Worm (Caenorhabditis elegans): ENCODE measurements around the gene ZK328.6.

ZK328.6 gene

DNA sequence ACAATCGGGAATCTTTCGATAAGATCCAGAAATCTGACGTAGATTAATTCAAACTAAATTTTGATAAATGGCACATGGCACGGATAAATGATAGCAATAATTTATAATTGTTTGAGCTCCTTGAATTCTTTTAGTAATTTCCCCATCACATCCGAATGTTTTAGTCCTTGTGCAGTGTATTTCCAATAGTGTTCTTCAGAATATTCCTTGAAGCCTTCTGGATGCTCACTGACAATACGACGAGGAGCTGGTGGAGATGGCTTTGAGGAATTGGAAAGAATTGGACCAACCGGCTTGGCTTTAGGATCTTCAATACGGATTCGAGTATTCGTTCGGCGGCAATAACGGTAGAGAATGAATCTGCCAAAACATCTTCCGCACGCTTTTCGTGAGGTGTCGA is 23.9 kb downstream of the ZK328.6 start:
- TF ChIP-seq efl-1 (optimal IDR thresholded peaks at IDR 0.05) (no peak), efl-1 (GFP tag; optimal IDR thresholded peaks at IDR 0.05 in 1 of 2) (peak in 1 of 2 experiments; percentile 90), dsc-1 (tag; optimal IDR thresholded peaks at IDR 0.05) (peak; percentile 12), nhr-85 (tag) (no peak)

DNA sequence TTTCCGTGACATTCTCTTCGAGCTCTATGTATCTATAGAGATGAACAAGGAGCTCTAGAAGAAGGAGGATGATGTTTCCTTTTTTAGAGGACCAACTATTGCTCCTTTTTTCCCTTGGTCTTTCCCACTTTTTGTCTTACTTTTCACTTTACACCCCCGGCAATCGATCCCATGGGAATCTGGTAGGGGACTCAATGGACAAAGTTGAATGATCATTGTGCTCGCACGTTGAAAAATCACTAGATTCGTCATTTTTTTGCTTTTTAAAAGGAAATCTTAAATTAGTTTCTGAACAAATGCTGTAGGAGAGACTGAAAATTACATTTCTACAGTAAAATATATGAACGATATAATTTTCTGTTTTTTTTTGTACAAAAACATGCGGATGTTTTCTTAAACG is 28.4 kb downstream of the ZK328.6 start:
- TF ChIP-seq unc-30 (tag; optimal IDR thresholded peaks at IDR 0.05) (no peak), ets-5 (GFP tag; IDR thresholded peaks at IDR 0.05) (no peak), efl-1 (optimal IDR thresholded peaks at IDR 0.05) (no peak), efl-1 (GFP tag; optimal IDR thresholded peaks at IDR 0.05 in 1 of 2) (peak in 1 of 2 experiments; percentile 51)

ce11 chrIII:5999629-6000028 is 30.8 kb downstream of the ZK328.6 start:
- no peak for TF ChIP-seq fos-1 (tag; optimal IDR thresholded peaks at IDR 0.05)
- no peak for TF ChIP-seq zip-4 (GFP tag; optimal IDR thresholded peaks at IDR 0.05)
- no peak for TF ChIP-seq C04F5.9 (tag; optimal IDR thresholded peaks at IDR 0.05)
- TF ChIP-seq pag-3 (tag; optimal IDR thresholded peaks at IDR 0.05; ENCODE audit: borderline replicate concordance, insufficient read depth) = no peak
- TF ChIP-seq F16B12.6 (tag; optimal IDR thresholded peaks at IDR 0.05) = no peak
- no peak for TF ChIP-seq mdl-1 (tag; optimal IDR thresholded peaks at IDR 0.05)
- no peak for TF ChIP-seq ceh-63 (GFP tag; optimal IDR thresholded peaks at IDR 0.05)
- no peak for TF ChIP-seq blmp-1 (tag; optimal IDR thresholded peaks at IDR 0.05)
- no peak for TF ChIP-seq unc-30 (tag; optimal IDR thresholded peaks at IDR 0.05)
- no peak for TF ChIP-seq unc-62 (GFP tag; optimal IDR thresholded peaks at IDR 0.05)
- no peak for TF ChIP-seq skn-1 (tag; optimal IDR thresholded peaks at IDR 0.05)
- TF ChIP-seq grh-1 (GFP tag; IDR thresholded peaks at IDR 0.05) = no peak
- TF ChIP-seq efl-3 (GFP tag; optimal IDR thresholded peaks at IDR 0.05) = no peak
- no peak for TF ChIP-seq sup-37 (GFP tag; optimal IDR thresholded peaks at IDR 0.05)
- TF ChIP-seq nhr-19 (GFP tag; conservative IDR thresholded peaks at IDR 0.05) = 0 out of 2 replicates have a peak, but pooled peaks have one; percentile 2
- TF ChIP-seq fkh-4 (tag; optimal IDR thresholded peaks at IDR 0.05; ENCODE audit: borderline replicate concordance) = no peak
- TF ChIP-seq C34B4.2 (tag; optimal IDR thresholded peaks at IDR 0.05) = no peak
- peak in 1 of 2 experiments; percentile 20 for TF ChIP-seq efl-1 (optimal IDR thresholded peaks at IDR 0.05)
- TF ChIP-seq efl-1 (GFP tag; optimal IDR thresholded peaks at IDR 0.05 in 1 of 2) = no peak
- no peak for TF ChIP-seq tbx-2 (tag; optimal IDR thresholded peaks at IDR 0.05)
- no peak for TF ChIP-seq ets-5 (GFP tag; IDR thresholded peaks at IDR 0.05)
- no peak for TF ChIP-seq unc-86 (tag; optimal IDR thresholded peaks at IDR 0.05)
- no peak for TF ChIP-seq unc-98 (GFP tag; IDR thresholded peaks at IDR 0.05)
- no peak for TF ChIP-seq nhr-20 (tag; optimal IDR thresholded peaks at IDR 0.05)
- no peak for TF ChIP-seq lir-3 (tag; optimal IDR thresholded peaks at IDR 0.05; ENCODE audit: poor library complexity)
- no peak for TF ChIP-seq sox-4 (tag; optimal IDR thresholded peaks at IDR 0.05)
- TF ChIP-seq hpl-2 (GFP tag; optimal IDR thresholded peaks at IDR 0.05) = no peak
- TF ChIP-seq nhr-237 (tag; optimal IDR thresholded peaks at IDR 0.05) = no peak
- no peak for TF ChIP-seq nhr-77 (tag; optimal IDR thresholded peaks at IDR 0.05)
- no peak for TF ChIP-seq lin-13 (GFP tag; optimal IDR thresholded peaks at IDR 0.05)
- TF ChIP-seq aly-2 (tag; optimal IDR thresholded peaks at IDR 0.05) = no peak
- TF ChIP-seq ceh-88 (GFP tag; IDR thresholded peaks at IDR 0.05) = no peak
- no peak for TF ChIP-seq jun-1 (tag; optimal IDR thresholded peaks at IDR 0.05)
- no peak for TF ChIP-seq mab-9 (GFP tag; IDR thresholded peaks at IDR 0.05)
- no peak for TF ChIP-seq ztf-4 (tag; optimal IDR thresholded peaks at IDR 0.05)
- TF ChIP-seq lsy-2 (tag; optimal IDR thresholded peaks at IDR 0.05) = peak; percentile 20 to 62
- peak in 1 of 2 experiments; percentile 35 for TF ChIP-seq lin-35 (GFP tag; optimal IDR thresholded peaks at IDR 0.05)
- no peak for TF ChIP-seq hlh-4 (tag; optimal IDR thresholded peaks at IDR 0.05)
- peak; percentile 25 for TF ChIP-seq snu-23 (GFP tag; optimal IDR thresholded peaks at IDR 0.05)
- no peak for TF ChIP-seq pqm-1 (tag; optimal IDR thresholded peaks at IDR 0.05)
- peak; percentile 44 for TF ChIP-seq pax-3 (tag; optimal IDR thresholded peaks at IDR 0.05)
- TF ChIP-seq lin-15B (tag; optimal IDR thresholded peaks at IDR 0.05) = no peak
- TF ChIP-seq hlh-17 (GFP tag; optimal IDR thresholded peaks at IDR 0.05; ENCODE audit: borderline replicate concordance) = no peak
- TF ChIP-seq nhr-85 (tag) = no peak
- TF ChIP-seq nhr-84 (tag; optimal IDR thresholded peaks at IDR 0.05) = no peak
- TF ChIP-seq isw-1 (GFP tag; IDR thresholded peaks at IDR 0.05) = 0 out of 2 replicates have a peak, but pooled peaks have one; percentile 7
- TF ChIP-seq mef-2 (tag; optimal IDR thresholded peaks at IDR 0.05) = no peak
- no peak for TF ChIP-seq alr-1 (tag; optimal IDR thresholded peaks at IDR 0.05; ENCODE audit: borderline replicate concordance)

All from whole organism, L1 larva.